Worm (Caenorhabditis elegans): ENCODE measurements around the gene Y39E4B.11.

Y39E4B.11 gene

DNA sequence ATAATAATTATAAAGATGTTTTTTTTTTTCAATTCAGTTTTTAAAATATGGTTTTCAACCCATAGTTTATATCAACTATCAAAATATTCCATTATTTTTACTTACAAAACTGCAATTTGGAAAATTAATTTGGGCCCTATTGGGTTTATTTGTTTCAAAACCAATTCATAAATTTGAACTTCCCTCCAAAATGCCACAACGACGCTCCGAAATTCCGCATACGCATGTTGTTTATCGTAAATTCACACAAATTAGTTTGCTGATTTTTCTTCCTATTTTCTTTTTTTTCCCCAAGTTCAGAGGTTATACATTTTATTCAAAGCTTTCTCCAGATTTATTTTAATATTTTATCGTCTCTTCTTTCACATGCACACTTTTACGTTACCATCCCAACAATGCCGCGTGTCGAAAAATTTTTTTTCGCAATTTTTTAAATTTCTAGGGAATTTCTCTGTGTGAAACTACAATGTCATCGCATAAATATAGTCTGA is 51.7 kb downstream of the Y39E4B.11 start, which contains the start of gene F56A8.3 (continued):
- TF ChIP-seq nhr-42 (GFP tag; IDR thresholded peaks at IDR 0.05) = no peak
- TF ChIP-seq R02D3.7 (tag; optimal IDR thresholded peaks at IDR 0.05) = peak; percentile 86
- TF ChIP-seq dve-1 (tag; optimal IDR thresholded peaks at IDR 0.05; ENCODE audit: insufficient read depth) = peak; percentile 75
- TF ChIP-seq ces-1 (GFP tag; optimal IDR thresholded peaks at IDR 0.05) = no peak
- no peak for TF ChIP-seq spr-3 (GFP tag; optimal IDR thresholded peaks at IDR 0.05)
- TF ChIP-seq zip-11 (GFP tag; IDR thresholded peaks at IDR 0.05) = no peak
- no peak for TF ChIP-seq arid-1 (GFP tag; conservative IDR thresholded peaks at IDR 0.05)
- TF ChIP-seq Y105C5A.15 (GFP tag; IDR thresholded peaks at IDR 0.05) = no peak
- TF ChIP-seq ZK546.5 (tag; optimal IDR thresholded peaks at IDR 0.05) = no peak
- TF ChIP-seq ceh-62 (tag; optimal IDR thresholded peaks at IDR 0.05) = no peak
- peak; percentile 12 for TF ChIP-seq rbr-2 (tag; optimal IDR thresholded peaks at IDR 0.05)
- no peak for TF ChIP-seq hif-1 (tag; optimal IDR thresholded peaks at IDR 0.05)
- no peak for TF ChIP-seq mdl-1 (tag; optimal IDR thresholded peaks at IDR 0.05)
- peak; percentile 9 for TF ChIP-seq nhr-77 (tag; optimal IDR thresholded peaks at IDR 0.05)
- no peak for TF ChIP-seq mdt-29 (GFP tag; IDR thresholded peaks at IDR 0.05)
- peak; percentile 98 for TF ChIP-seq dpl-1 (GFP tag; optimal IDR thresholded peaks at IDR 0.05)
- peak; percentile 8; the same call in 1 of the 2 replicates for TF ChIP-seq pha-4 (GFP tag; IDR thresholded peaks at IDR 0.05)
- TF ChIP-seq pha-4 (tag; optimal IDR thresholded peaks at IDR 0.05) = no peak
- no peak for TF ChIP-seq nhr-111 (GFP tag; optimal IDR thresholded peaks at IDR 0.05)
- no peak for TF ChIP-seq ceh-82 (tag; optimal IDR thresholded peaks at IDR 0.05)
- no peak for TF ChIP-seq egl-27 (tag; optimal IDR thresholded peaks at IDR 0.05)
- peak; percentile 45 for TF ChIP-seq hmg-1.1 (GFP tag; IDR thresholded peaks at IDR 0.05)
- no peak for TF ChIP-seq ZK337.2 (GFP tag; IDR thresholded peaks at IDR 0.05)
- TF ChIP-seq daf-16 (GFP tag; optimal IDR thresholded peaks at IDR 0.05) = no peak
- TF ChIP-seq daf-16 (tag; optimal IDR thresholded peaks at IDR 0.05) = peak; percentile 21
- TF ChIP-seq D1046.2 (GFP tag; IDR thresholded peaks at IDR 0.05) = no peak
- no peak for TF ChIP-seq saeg-2 (GFP tag; IDR thresholded peaks at IDR 0.05)
- peak; percentile 18; the same call in 1 of the 2 replicates for TF ChIP-seq dmd-6 (GFP tag; IDR thresholded peaks at IDR 0.05)
- TF ChIP-seq lin-1 (GFP tag; IDR thresholded peaks at IDR 0.05) = no peak
- TF ChIP-seq nhr-10 (tag; optimal IDR thresholded peaks at IDR 0.05) = no peak
- 0 out of 2 replicates have a peak, but pooled peaks have one; percentile 31 for TF ChIP-seq ctbp-1 (GFP tag; IDR thresholded peaks at IDR 0.05)
- peak; percentile 37 to 86 for TF ChIP-seq lsy-2 (tag; optimal IDR thresholded peaks at IDR 0.05)
- no peak for TF ChIP-seq sdz-12 (GFP tag; optimal IDR thresholded peaks at IDR 0.05)
- no peak for TF ChIP-seq tag-97 (GFP tag; IDR thresholded peaks at IDR 0.05)
- no peak for TF ChIP-seq skn-1 (tag; optimal IDR thresholded peaks at IDR 0.05)
- no peak for TF ChIP-seq zip-2 (tag; optimal IDR thresholded peaks at IDR 0.05)
- no peak for TF ChIP-seq nhr-48 (tag; optimal IDR thresholded peaks at IDR 0.05)
- peak; percentile 4 for TF ChIP-seq jun-1 (tag; optimal IDR thresholded peaks at IDR 0.05)
- TF ChIP-seq ceh-32 (tag; optimal IDR thresholded peaks at IDR 0.05; ENCODE audit: poor library complexity) = no peak
- TF ChIP-seq nhr-28 (tag; optimal IDR thresholded peaks at IDR 0.05) = peak; percentile 38
- peak; percentile 43 for TF ChIP-seq lin-13 (GFP tag; optimal IDR thresholded peaks at IDR 0.05)
- TF ChIP-seq lin-38 (GFP tag; IDR thresholded peaks at IDR 0.05) = no peak; the same call in 1 of the 2 replicates
- TF ChIP-seq T26A8.4 (GFP tag; IDR thresholded peaks at IDR 0.05) = peak; percentile 16; the same call in 1 of the 2 replicates
- no peak for TF ChIP-seq dmd-8 (GFP tag; IDR thresholded peaks at IDR 0.05)
- peak; percentile 99 for TF ChIP-seq T20F7.1 (GFP tag; optimal IDR thresholded peaks at IDR 0.05)
- TF ChIP-seq pqm-1 (tag; optimal IDR thresholded peaks at IDR 0.05) = no peak
- no peak for TF ChIP-seq daf-8 (GFP tag; IDR thresholded peaks at IDR 0.05)
- no peak for TF ChIP-seq duxl-1 (tag; optimal IDR thresholded peaks at IDR 0.05; ENCODE audit: poor library complexity)
- no peak for TF ChIP-seq nhr-102 (tag; optimal IDR thresholded peaks at IDR 0.05)
- no peak for TF ChIP-seq F44E2.7 (GFP tag; IDR thresholded peaks at IDR 0.05)
- no peak for TF ChIP-seq nhr-76 (tag; optimal IDR thresholded peaks at IDR 0.05)
- TF ChIP-seq spr-1 (tag; optimal IDR thresholded peaks at IDR 0.05) = no peak

All from whole organism, L4 larva.